Worm (Caenorhabditis elegans): ENCODE data around the gene nlp-50.

ce11 chrII:6810663-6811062 lies 45.8 kb downstream of the nlp-50 start, which contains the start of gene snt-1:
- no peak for TF ChIP-seq ama-1 (optimal IDR thresholded peaks at IDR 0.05)
- TF ChIP-seq flt-1 (GFP tag; IDR thresholded peaks at IDR 0.05) = no peak
- no peak for TF ChIP-seq ceh-13 (GFP tag; optimal IDR thresholded peaks at IDR 0.05)
- no peak for TF ChIP-seq scrt-1 (GFP tag; IDR thresholded peaks at IDR 0.05)
- no peak for TF ChIP-seq tbx-37 (GFP tag; conservative IDR thresholded peaks at IDR 0.05)
- no peak for TF ChIP-seq F13C5.2 (tag; optimal IDR thresholded peaks at IDR 0.05)
- no peak for TF ChIP-seq hmbx-1 (tag; optimal IDR thresholded peaks at IDR 0.05)
- TF ChIP-seq ets-7 (tag; optimal IDR thresholded peaks at IDR 0.05) = no peak
- no peak for TF ChIP-seq B0310.2 (tag; optimal IDR thresholded peaks at IDR 0.05)
